Fruit fly (Drosophila melanogaster): Measurements from ENCODE around the gene CG33223.
A peak's percentile ranks its signal among the peaks of the same experiment; 100 is the strongest.

CG33223 gene

dm6 chrX:8483671-8484070, at the start of gene CG33223:
CG33223 (minus strand) TSS chrX:8483885.
- TF ChIP-seq CG9727 (GFP tag; optimal IDR thresholded peaks at IDR 0.05) = no peak
- no peak for TF ChIP-seq cg (GFP tag; optimal IDR thresholded peaks at IDR 0.05)
- no peak for TF ChIP-seq CG14014 (GFP tag; IDR thresholded peaks at IDR 0.05)
- no peak for TF ChIP-seq maf-S (GFP tag; optimal IDR thresholded peaks at IDR 0.05)
- TF ChIP-seq Blimp-1 (GFP tag; optimal IDR thresholded peaks at IDR 0.05) = no peak
- no peak for TF ChIP-seq pan (optimal IDR thresholded peaks at IDR 0.05)
- TF ChIP-seq pan (GFP tag; optimal IDR thresholded peaks at IDR 0.05 in 1 of 2, IDR thresholded peaks at IDR 0.05 in 1 of 2) = no peak
- TF ChIP-seq Trl (optimal IDR thresholded peaks at IDR 0.05) = no peak
- no peak for TF ChIP-seq Trl (GFP tag; optimal IDR thresholded peaks at IDR 0.05)
- TF ChIP-seq Hr39 (optimal IDR thresholded peaks at IDR 0.05) = no peak
- no peak for TF ChIP-seq CG6683 (GFP tag; optimal IDR thresholded peaks at IDR 0.05)
- TF ChIP-seq Hand (GFP tag; optimal IDR thresholded peaks at IDR 0.05) = no peak
- TF ChIP-seq z (GFP tag; IDR thresholded peaks at IDR 0.05) = no peak

dm6 chrX:8531775-8532174, 48.1 kb upstream of the CG33223 start:
- TF ChIP-seq CG2678 (tag; optimal IDR thresholded peaks at IDR 0.05) (peak; percentile 9), Sox102F (GFP tag; optimal IDR thresholded peaks at IDR 0.05) (peak; percentile 12), CG7839 (tag; optimal IDR thresholded peaks at IDR 0.05) (peak; percentile 1), tup (GFP tag; optimal IDR thresholded peaks at IDR 0.05) (no peak), HLHmδ (GFP tag; optimal IDR thresholded peaks at IDR 0.05) (no peak), Rfx (GFP tag; IDR thresholded peaks at IDR 0.05) (0 out of 2 replicates have a peak, but pooled peaks have one; percentile 14), CG32532 (GFP tag; IDR thresholded peaks at IDR 0.05) (0 out of 2 replicates have a peak, but pooled peaks have one; percentile 11), CG32767 (GFP tag; IDR thresholded peaks at IDR 0.05) (no peak), sens (GFP tag) (peak; percentile 70), Drgx (GFP tag; IDR thresholded peaks at IDR 0.05) (peak; percentile 9; the same call in 1 of the 2 replicates), sna (GFP tag; IDR thresholded peaks at IDR 0.05; ENCODE audit: partially characterized antibody) (no peak), Hr51 (GFP tag; optimal IDR thresholded peaks at IDR 0.05) (peak in 1 of 2 experiments; percentile 3), CG32772 (GFP tag; IDR thresholded peaks at IDR 0.05) (peak; percentile 13; the same call in 1 of the 2 replicates), slbo (GFP tag; IDR thresholded peaks at IDR 0.05) (peak; percentile 33; the same call in 1 of the 2 replicates), CG9932 (GFP tag; IDR thresholded peaks at IDR 0.05) (peak; percentile 28; the same call in 1 of the 2 replicates), Poxn (GFP tag; IDR thresholded peaks at IDR 0.05) (no peak), CG11696 (GFP tag; IDR thresholded peaks at IDR 0.05) (peak; percentile 81), gem (tag; optimal IDR thresholded peaks at IDR 0.05) (peak; percentile 2), CG12236 (GFP tag; optimal IDR thresholded peaks at IDR 0.05) (no peak), ci (GFP tag; IDR thresholded peaks at IDR 0.05) (0 out of 3 replicates have a peak, but pooled peaks have one; percentile 8)

- TF ChIP-seq CG31365 (tag; optimal IDR thresholded peaks at IDR 0.05) (no peak), cg (GFP tag; optimal IDR thresholded peaks at IDR 0.05) (no peak), Mad (GFP tag; optimal IDR thresholded peaks at IDR 0.05) (no peak), D19B (GFP tag; optimal IDR thresholded peaks at IDR 0.05) (peak; percentile 13), Pdp1 (GFP tag; optimal IDR thresholded peaks at IDR 0.05) (peak in 1 of 2 experiments; percentile 90)
Measured at dm6 chrX:8529598-8529997, 45.9 kb upstream of the CG33223 start, which contains the start of gene PIP82. PIP82 (minus strand) TSS chrX:8529698.
